Fruit fly (Drosophila melanogaster) whole organism, adult: ENCODE data around the gene jhamt.

Experiments used
- Crg-1 ChIP-seq: fragments of 200-800 bp; sonication (Bioruptor generic); optimal IDR thresholded peaks from 2 replicates; lab custom pipeline; 2016; ENCODE audit warnings: missing biosample characterization, missing genetic modification characterization
- bab1 ChIP-seq: fragments of 200-800 bp; sonication (Bioruptor generic); optimal IDR thresholded peaks from 3 replicates; lab custom pipeline; 2019; ENCODE audit warnings: missing biosample characterization, mild to moderate bottlenecking, missing genetic modification characterization, moderate library complexity
- cic ChIP-seq: fragments of 200-800 bp; sonication (Bioruptor generic); optimal IDR thresholded peaks from 2 replicates; lab custom pipeline; 2017; ENCODE audit warnings: missing biosample characterization, mild to moderate bottlenecking, missing genetic modification characterization, moderate library complexity
- ovo ChIP-seq: fragments of 200-800 bp; sonication (Bioruptor generic); optimal IDR thresholded peaks from 2 replicates; lab custom pipeline; 2016; ENCODE audit warnings: missing biosample characterization, missing genetic modification characterization

dm6 chr2L:16350742-16351568, 14.7 kb upstream of the jhamt start:
- TF ChIP-seq bab1 (GFP tag; lab: Kevin White, UChicago) (peak; percentile 99), ovo (GFP tag; lab: Kevin White, UChicago) (peak; percentile 82), cic (peak; percentile 72), Crg-1 (peak; percentile 93)
